Fruit fly (Drosophila melanogaster): ENCODE data around the gene CG6059.

DNA sequence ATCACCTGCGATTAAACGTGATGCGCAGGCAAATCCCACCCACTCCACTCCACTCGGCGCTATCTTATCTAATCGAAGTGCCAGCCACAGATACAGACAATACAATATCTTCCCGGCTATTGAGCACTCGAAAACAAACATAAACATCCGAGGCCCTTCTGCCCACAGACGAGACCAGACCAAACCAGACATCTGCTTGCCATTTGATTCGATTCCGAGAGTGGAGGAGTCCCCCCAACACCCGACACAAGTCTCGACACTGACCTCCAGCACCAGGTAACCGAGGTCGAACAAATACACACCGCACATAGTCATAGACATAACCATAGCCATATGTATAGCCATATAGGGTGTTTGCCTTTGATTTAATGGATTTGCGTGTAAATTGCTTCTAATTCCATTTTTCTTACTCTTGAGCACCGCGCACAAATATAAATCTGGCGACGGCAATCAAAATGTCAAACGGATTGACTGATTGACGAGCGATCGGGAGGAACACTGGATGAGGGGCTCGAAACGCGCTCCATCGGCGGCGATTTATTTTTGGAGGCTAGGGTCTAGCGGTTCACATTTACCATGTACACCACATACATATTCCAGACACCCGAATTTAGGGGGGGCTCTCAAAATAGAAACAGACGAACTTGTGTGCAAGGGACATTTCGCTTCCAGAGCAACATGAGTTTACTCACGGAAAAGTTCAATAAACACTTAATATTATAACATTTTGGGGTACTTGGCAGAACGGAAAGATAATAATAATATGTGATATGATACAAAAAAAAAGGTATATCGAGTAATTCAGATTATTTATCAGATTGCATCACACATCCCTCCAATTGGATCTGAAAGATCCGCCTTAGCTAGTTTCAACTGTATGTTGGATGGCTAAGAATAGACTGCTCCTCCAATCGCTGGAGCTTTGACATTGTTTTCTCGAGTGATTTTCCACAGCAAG, 24.6 kb upstream of the CG6059 start:
- TF ChIP-seq CTCF (optimal IDR thresholded peaks at IDR 0.05) (no peak), CG8478 (optimal IDR thresholded peaks at IDR 0.05) (no peak)

Measured in S2 (cell line).